Fruit fly (Drosophila melanogaster): Measurements from ENCODE around the gene PGRP-SB2.

- TF ChIP-seq CG8478 (optimal IDR thresholded peaks at IDR 0.05) (no peak), CTCF (optimal IDR thresholded peaks at IDR 0.05) (no peak)
These were observed 23.4 kb downstream of the PGRP-SB2 start for dm6 chr3L:16749726-16750125.
